Worm (Caenorhabditis elegans) whole organism, late embryonic: ENCODE measurements around the gene aco-1.

Experiments used
- K02D7.2 ChIP-seq: sonication (generic microtip); optimal IDR thresholded peaks from 2 replicates; lab custom pipeline; 2017; ENCODE audit warnings: mild to moderate bottlenecking, missing genetic modification characterization, missing compliant biosample characterization
- ceh-34 ChIP-seq: sonication (generic microtip); optimal IDR thresholded peaks from 2 replicates; lab custom pipeline; 2016; ENCODE audit warnings: mild to moderate bottlenecking, missing genetic modification characterization, missing compliant biosample characterization
- hlh-13 ChIP-seq: fragments of 200-800 bp; sonication (Bioruptor generic); optimal IDR thresholded peaks from 2 replicates; lab custom pipeline; 2018; ENCODE audit warnings: mild to moderate bottlenecking, missing genetic modification characterization, missing compliant biosample characterization
- hlh-15 ChIP-seq: sonication (generic microtip); optimal IDR thresholded peaks from 2 replicates; lab custom pipeline; 2016; ENCODE audit warnings: missing genetic modification characterization, missing compliant biosample characterization
- nfya-1 ChIP-seq: sonication (generic microtip); optimal IDR thresholded peaks from 2 replicates; lab custom pipeline; 2017; ENCODE audit warnings: missing genetic modification characterization, mild to moderate bottlenecking, missing compliant biosample characterization, antibody characterized with exemption, moderate library complexity
- pat-9 ChIP-seq: fragments of 200-800 bp; sonication (Bioruptor generic); optimal IDR thresholded peaks from 2 replicates; lab custom pipeline; 2018; ENCODE audit warnings: mild to moderate bottlenecking, missing genetic modification characterization, moderate library complexity, missing compliant biosample characterization
- sox-4 ChIP-seq: sonication (generic microtip); optimal IDR thresholded peaks from 2 replicates; lab custom pipeline; 2017; ENCODE audit warnings: mild to moderate bottlenecking, missing genetic modification characterization, inconsistent platforms, missing compliant biosample characterization

DNA sequence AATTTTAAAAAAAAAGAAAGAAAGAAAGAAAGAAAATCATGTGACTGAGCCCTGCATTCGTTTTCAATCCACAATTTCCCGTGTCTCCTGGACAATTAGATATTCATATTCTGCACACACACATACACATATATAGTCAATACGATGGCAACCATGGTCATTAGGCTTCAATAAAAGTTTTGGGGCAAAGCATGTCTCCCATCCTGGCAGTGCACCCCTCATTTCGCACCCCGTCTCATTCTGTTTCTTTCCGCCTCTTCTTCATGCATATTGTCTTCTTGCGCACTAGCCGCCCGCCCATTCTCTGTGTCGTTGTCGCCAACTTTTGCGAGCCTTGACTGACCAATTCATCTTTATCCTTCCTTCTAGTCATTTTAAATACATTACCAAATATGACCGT lies 28.0 kb downstream of the aco-1 start:
- TF ChIP-seq K02D7.2 (tag; lab: Kevin White, UChicago) (no peak), hlh-13 (GFP tag; lab: Kevin White, UChicago) (no peak), ceh-34 (tag; lab: Kevin White, UChicago) (no peak), nfya-1 (tag; lab: Kevin White, UChicago) (no peak), sox-4 (tag; lab: Kevin White, UChicago) (no peak), hlh-15 (tag; lab: Kevin White, UChicago) (no peak), pat-9 (tag; lab: Kevin White, UChicago) (no peak)
